Worm (Caenorhabditis elegans) whole organism, L2 larva: Measurements from ENCODE around the gene C31B8.1.

Experiments used
- aly-2 ChIP-seq: fragments of 150-350 bp; optimal IDR thresholded peaks from 2 replicates; lab custom pipeline; 2014; ENCODE audit warnings: missing biosample characterization, missing genetic modification characterization
- dmd-4 ChIP-seq: sonication (generic microtip); optimal IDR thresholded peaks from 2 replicates; lab custom pipeline; 2017; ENCODE audit warnings: missing biosample characterization, missing genetic modification characterization
- elt-1 ChIP-seq: fragments of 150-350 bp; optimal IDR thresholded peaks from 2 replicates; lab custom pipeline; 2014; ENCODE audit warnings: missing biosample characterization, missing genetic modification characterization
- elt-3 ChIP-seq: sonication (generic microtip); optimal IDR thresholded peaks from 2 replicates; lab custom pipeline; 2017; ENCODE audit warnings: missing biosample characterization, missing genetic modification characterization
- fos-1 ChIP-seq: fragments of 150-350 bp; optimal IDR thresholded peaks from 2 replicates; lab custom pipeline; 2014; ENCODE audit warnings: missing biosample characterization, missing genetic modification characterization
- gmeb-1 ChIP-seq: fragments of 150-350 bp; optimal IDR thresholded peaks from 2 replicates; lab custom pipeline; 2014; ENCODE audit warnings: missing biosample characterization, missing genetic modification characterization
- mab-5 ChIP-seq: fragments of 150-350 bp; optimal IDR thresholded peaks from 2 replicates; lab custom pipeline; 2014; ENCODE audit warnings: missing biosample characterization, missing genetic modification characterization
- nhr-12 ChIP-seq: fragments of 150-350 bp; optimal IDR thresholded peaks from 2 replicates; lab custom pipeline; 2014; ENCODE audit warnings: missing biosample characterization, missing genetic modification characterization
- nhr-129 ChIP-seq: fragments of 150-350 bp; optimal IDR thresholded peaks from 2 replicates; lab custom pipeline; 2014; ENCODE audit warnings: missing biosample characterization, missing genetic modification characterization
- nhr-23 ChIP-seq: fragments of 150-350 bp; optimal IDR thresholded peaks from 2 replicates; lab custom pipeline; 2014; ENCODE audit warnings: missing biosample characterization, missing genetic modification reagents, missing genetic modification characterization
- nhr-237 ChIP-seq: fragments of 150-350 bp; optimal IDR thresholded peaks from 2 replicates; lab custom pipeline; 2014; ENCODE audit warnings: missing biosample characterization, missing genetic modification characterization
- nhr-25 ChIP-seq: fragments of 150-350 bp; sonication (generic microtip); optimal IDR thresholded peaks from 3 replicates; lab custom pipeline; 2014; ENCODE audit warnings: missing biosample characterization, missing genetic modification characterization
- peb-1 ChIP-seq: fragments of 150-350 bp; optimal IDR thresholded peaks from 2 replicates; lab custom pipeline; 2014; ENCODE audit warnings: missing biosample characterization, missing genetic modification characterization
- sma-9 ChIP-seq, 2 experiments: fragments of 150-350 bp in 1 of 2; sonication (generic microtip) in 1 of 2; optimal IDR thresholded peaks; 2 replicates each; lab custom pipeline; 2014 to 2016; ENCODE audit warnings: missing genetic modification characterization in 2 of 2, mild to moderate bottlenecking in 1 of 2, missing biosample characterization in 1 of 2, missing compliant biosample characterization in 1 of 2, missing genetic modification reagents in 1 of 2, moderate library complexity in 1 of 2
- unc-39 ChIP-seq: fragments of 150-350 bp; optimal IDR thresholded peaks from 2 replicates; lab custom pipeline; 2014; ENCODE audit warnings: missing biosample characterization, missing genetic modification characterization
- zag-1 ChIP-seq: fragments of 150-350 bp; optimal IDR thresholded peaks from 2 replicates; lab custom pipeline; 2014; ENCODE audit warnings: missing biosample characterization, missing genetic modification characterization
- ztf-11 ChIP-seq: sonication (generic microtip); optimal IDR thresholded peaks from 2 replicates; lab custom pipeline; 2017; ENCODE audit warnings: missing biosample characterization, missing genetic modification characterization

Gene C31B8.1

ce11 chrV:2976287-2976686 is 44.9 kb downstream of the C31B8.1 start, which contains the start of gene srw-124:
Gene srw-124, plus strand, starts transcription at chrV:2976587.
- no peak for TF ChIP-seq nhr-129
- no peak for TF ChIP-seq ztf-11 (tag; lab: Kevin White, UChicago)
- TF ChIP-seq peb-1 (tag; lab: Kevin White, UChicago), result no peak
- no peak for TF ChIP-seq gmeb-1 (tag; lab: Kevin White, UChicago)
- TF ChIP-seq zag-1 (tag; lab: Kevin White, UChicago), result no peak
- TF ChIP-seq sma-9 (GFP tag; optimal IDR thresholded peaks at IDR 0.05; lab: Kevin White, UChicago), result no peak
- no peak for TF ChIP-seq sma-9 (tag; optimal IDR thresholded peaks at IDR 0.05; lab: Kevin White, UChicago)
- TF ChIP-seq aly-2 (tag; lab: Kevin White, UChicago), result no peak
- no peak for TF ChIP-seq elt-1 (tag; lab: Kevin White, UChicago)
- no peak for TF ChIP-seq elt-3
- no peak for TF ChIP-seq mab-5
- TF ChIP-seq dmd-4 (tag; lab: Kevin White, UChicago), result no peak
- no peak for TF ChIP-seq nhr-23

ce11 chrV:2979978-2980377 is 48.6 kb downstream of the C31B8.1 start, which contains the start of gene srw-118:
Gene srw-118, minus strand, starts transcription at chrV:2980078.
- TF ChIP-seq fos-1 (tag; lab: Kevin White, UChicago), result no peak
- TF ChIP-seq unc-39 (tag; lab: Kevin White, UChicago), result no peak
- TF ChIP-seq nhr-12 (tag; lab: Kevin White, UChicago), result no peak
- TF ChIP-seq nhr-237 (tag; lab: Kevin White, UChicago), result no peak
- no peak for TF ChIP-seq nhr-25 (tag; lab: Kevin White, UChicago)
